Fruit fly (Drosophila melanogaster) whole organism, embryonic: ENCODE measurements around the gene CG17839.
A peak's percentile ranks its signal among the peaks of the same experiment; 100 is the strongest.

Source experiments
- Antp ChIP-seq: fragments of 200-800 bp; sonication (Bioruptor generic); optimal IDR thresholded peaks from 3 replicates; lab custom pipeline; 2016; ENCODE audit warnings: missing biosample characterization, missing genetic modification characterization
- CG10431 ChIP-seq: fragments of 200-800 bp; sonication (Bioruptor generic); optimal IDR thresholded peaks from 3 replicates; lab custom pipeline; 2018; ENCODE audit warnings: missing biosample characterization, mild to moderate bottlenecking, missing genetic modification characterization
- CG11696 ChIP-seq: fragments of 200-800 bp; sonication (Bioruptor generic); IDR thresholded peaks from 2 replicates; pipeline ENCODE4 v1.3.6; 2022; ENCODE audit warnings: missing biosample characterization, missing genetic modification characterization
- CG12236 ChIP-seq: fragments of 200-800 bp; sonication (Bioruptor generic); optimal IDR thresholded peaks from 2 replicates; lab custom pipeline; 2016; ENCODE audit warnings: missing biosample characterization, missing genetic modification characterization
- CG1233 ChIP-seq: fragments of 200-800 bp; sonication (Bioruptor generic); optimal IDR thresholded peaks from 4 replicates; lab custom pipeline; 2018; ENCODE audit warnings: missing biosample characterization, mild to moderate bottlenecking, missing genetic modification characterization
- CG12744 ChIP-seq: fragments of 200-800 bp; sonication (Bioruptor generic); optimal IDR thresholded peaks from 2 replicates; lab custom pipeline; 2016; ENCODE audit warnings: missing biosample characterization, missing genetic modification characterization
- CG13296 ChIP-seq: fragments of 200-800 bp; sonication (Bioruptor generic); optimal IDR thresholded peaks from 3 replicates; lab custom pipeline; 2018; ENCODE audit warnings: missing biosample characterization, mild to moderate bottlenecking, missing genetic modification characterization
- CG15073 ChIP-seq: fragments of 200-800 bp; sonication (Bioruptor generic); optimal IDR thresholded peaks from 2 replicates; lab custom pipeline; 2016; ENCODE audit warnings: missing biosample characterization, missing genetic modification characterization
- CG15696 ChIP-seq: fragments of 200-800 bp; sonication (Bioruptor generic); optimal IDR thresholded peaks from 2 replicates; lab custom pipeline; 2019; ENCODE audit warnings: missing biosample characterization, mild to moderate bottlenecking, missing genetic modification characterization, moderate library complexity
- CG2875 ChIP-seq: fragments of 200-800 bp; sonication (Bioruptor generic); optimal IDR thresholded peaks from 2 replicates; lab custom pipeline; 2017; ENCODE audit warnings: missing biosample characterization, mild to moderate bottlenecking, missing genetic modification characterization, missing genetic modification reagents
- CG3281 ChIP-seq: fragments of 200-800 bp; sonication (Bioruptor generic); optimal IDR thresholded peaks from 3 replicates; lab custom pipeline; 2017; ENCODE audit warnings: missing biosample characterization, mild to moderate bottlenecking, missing genetic modification characterization
- CG4282 ChIP-seq: fragments of 200-800 bp; sonication (Bioruptor generic); optimal IDR thresholded peaks from 2 replicates; lab custom pipeline; 2016; ENCODE audit warnings: missing biosample characterization, missing genetic modification characterization
- CG4328 ChIP-seq: fragments of 200-800 bp; sonication (Bioruptor generic); optimal IDR thresholded peaks from 3 replicates; lab custom pipeline; 2017; ENCODE audit warnings: missing biosample characterization, missing genetic modification reagents, missing genetic modification characterization
- CG43689 ChIP-seq: fragments of 200-800 bp; sonication (Bioruptor generic); IDR thresholded peaks from 2 replicates; pipeline ENCODE4 v1.3.6; 2022; ENCODE audit warnings: missing biosample characterization, missing genetic modification characterization
- CG4730 ChIP-seq: fragments of 200-800 bp; sonication (Bioruptor generic); IDR thresholded peaks from 2 replicates; pipeline ENCODE4 v1.3.6; 2022; ENCODE audit warnings: missing biosample characterization, missing genetic modification characterization
- CG5180 ChIP-seq: fragments of 200-800 bp; sonication (Bioruptor generic); optimal IDR thresholded peaks from 3 replicates; lab custom pipeline; 2017; ENCODE audit warnings: missing biosample characterization, missing genetic modification characterization, mild to moderate bottlenecking, moderate library complexity, missing genetic modification reagents
- CG6683 ChIP-seq: fragments of 200-800 bp; sonication (Bioruptor generic); optimal IDR thresholded peaks from 2 replicates; lab custom pipeline; 2017; ENCODE audit warnings: missing biosample characterization, mild to moderate bottlenecking, missing genetic modification characterization, missing genetic modification reagents
- CG6765 ChIP-seq: fragments of 200-800 bp; sonication (Bioruptor generic); optimal IDR thresholded peaks from 3 replicates; lab custom pipeline; 2017; ENCODE audit warnings: missing biosample characterization, mild to moderate bottlenecking, missing genetic modification characterization
- CG7357 ChIP-seq: fragments of 200-800 bp; sonication (Bioruptor generic); IDR thresholded peaks from 3 replicates; pipeline ENCODE4 v1.3.6; 2022; ENCODE audit warnings: missing biosample characterization, missing genetic modification characterization
- CG9797 ChIP-seq: fragments of 200-800 bp; sonication (Bioruptor generic); optimal IDR thresholded peaks from 3 replicates; lab custom pipeline; 2018; ENCODE audit warnings: missing biosample characterization, mild to moderate bottlenecking, missing genetic modification characterization
- CG9932 ChIP-seq: fragments of 200-800 bp; sonication (Bioruptor generic); IDR thresholded peaks from 2 replicates; pipeline ENCODE4 v1.3.6; 2022; ENCODE audit warnings: missing biosample characterization, missing genetic modification characterization
- Dek ChIP-seq: fragments of 200-800 bp; sonication (Bioruptor generic); optimal IDR thresholded peaks from 3 replicates; lab custom pipeline; 2019; ENCODE audit warnings: missing biosample characterization, mild to moderate bottlenecking, missing genetic modification characterization, moderate library complexity
- Dfd ChIP-seq, 2 experiments: fragments of >200 bp; optimal IDR thresholded peaks; 2 replicates each; lab custom pipeline; 2017; ENCODE audit warnings: missing biosample characterization in 2 of 2, missing genetic modification characterization in 2 of 2
- Fer2 ChIP-seq: fragments of 200-800 bp; sonication (Bioruptor generic); optimal IDR thresholded peaks from 2 replicates; lab custom pipeline; 2018; ENCODE audit warnings: missing biosample characterization, mild to moderate bottlenecking, missing genetic modification characterization, moderate library complexity
- HLHmδ ChIP-seq: fragments of 200-800 bp; sonication (Bioruptor generic); optimal IDR thresholded peaks from 2 replicates; lab custom pipeline; 2018; ENCODE audit warnings: missing biosample characterization, mild to moderate bottlenecking, missing genetic modification characterization, moderate library complexity
- MBD-R2 ChIP-seq: fragments of 200-800 bp; sonication (Bioruptor generic); IDR thresholded peaks from 2 replicates; pipeline ENCODE4 v1.3.6; 2022; ENCODE audit warnings: missing biosample characterization, missing genetic modification characterization
- Meics ChIP-seq: fragments of 200-800 bp; sonication (Bioruptor generic); optimal IDR thresholded peaks from 2 replicates; lab custom pipeline; 2017; ENCODE audit warnings: missing biosample characterization, mild to moderate bottlenecking, missing genetic modification characterization
- Mrtf ChIP-seq: fragments of 200-800 bp; sonication (Bioruptor generic); IDR thresholded peaks from 3 replicates; pipeline ENCODE4 v1.3.6; 2022; ENCODE audit warnings: missing biosample characterization, missing genetic modification characterization
- Myb ChIP-seq: fragments of 200-800 bp; sonication (Bioruptor generic); optimal IDR thresholded peaks from 2 replicates; lab custom pipeline; 2016; ENCODE audit warnings: missing biosample characterization, missing genetic modification characterization
- Oaz ChIP-seq: fragments of 200-800 bp; sonication (Bioruptor generic); IDR thresholded peaks from 2 replicates; pipeline ENCODE4 v1.3.6; 2022; ENCODE audit warnings: missing biosample characterization, missing genetic modification characterization
- Sox100B ChIP-seq: fragments of 200-800 bp; sonication (Bioruptor generic); optimal IDR thresholded peaks from 3 replicates; lab custom pipeline; 2018; ENCODE audit warnings: missing biosample characterization, mild to moderate bottlenecking, missing genetic modification characterization
- YL-1 ChIP-seq: fragments of 200-800 bp; sonication (Bioruptor generic); optimal IDR thresholded peaks from 3 replicates; lab custom pipeline; 2017; ENCODE audit warnings: missing biosample characterization, mild to moderate bottlenecking, missing genetic modification characterization
- ara ChIP-seq: fragments of 200-800 bp; sonication (Bioruptor generic); IDR thresholded peaks from 2 replicates; pipeline ENCODE4 v1.3.6; 2022; ENCODE audit warnings: missing biosample characterization, missing genetic modification characterization
- dmrt99B ChIP-seq: fragments of 200-800 bp; sonication (Bioruptor generic); optimal IDR thresholded peaks from 2 replicates; lab custom pipeline; 2018; ENCODE audit warnings: missing biosample characterization, mild to moderate bottlenecking, missing genetic modification characterization, moderate library complexity
- fd3F ChIP-seq: fragments of 200-800 bp; sonication (Bioruptor generic); optimal IDR thresholded peaks from 2 replicates; lab custom pipeline; 2018; ENCODE audit warnings: missing biosample characterization, mild to moderate bottlenecking, missing genetic modification characterization, moderate library complexity
- gfzf ChIP-seq: fragments of 200-800 bp; sonication (Bioruptor generic); optimal IDR thresholded peaks from 2 replicates; lab custom pipeline; 2016; ENCODE audit warnings: missing biosample characterization, mild to moderate bottlenecking, missing genetic modification characterization, moderate library complexity
- grn ChIP-seq: fragments of 200-800 bp; sonication (Bioruptor generic); optimal IDR thresholded peaks from 3 replicates; lab custom pipeline; 2017; ENCODE audit warnings: missing biosample characterization, missing genetic modification characterization
- gsb ChIP-seq: fragments of 200-800 bp; sonication (Bioruptor generic); IDR thresholded peaks from 2 replicates; pipeline ENCODE4 v1.3.6; 2022; ENCODE audit warnings: missing biosample characterization, missing genetic modification characterization
- hth ChIP-seq: fragments of >200 bp; optimal IDR thresholded peaks from 2 replicates; lab custom pipeline; 2017; ENCODE audit warnings: inconsistent platforms
- lmd ChIP-seq: fragments of 200-800 bp; sonication (Bioruptor generic); IDR thresholded peaks from 2 replicates; pipeline ENCODE4 v1.3.6; 2022; ENCODE audit warnings: missing biosample characterization, missing genetic modification characterization
- onecut ChIP-seq: fragments of 200-800 bp; sonication (Bioruptor generic); IDR thresholded peaks from 2 replicates; pipeline ENCODE4 v1.3.6; 2022; ENCODE audit warnings: missing biosample characterization, missing genetic modification characterization
- pita ChIP-seq: fragments of 200-800 bp; sonication (Bioruptor generic); optimal IDR thresholded peaks from 2 replicates; lab custom pipeline; 2017; ENCODE audit warnings: missing biosample characterization, mild to moderate bottlenecking, missing genetic modification characterization
- ranshi ChIP-seq: fragments of 200-800 bp; sonication (Bioruptor generic); IDR thresholded peaks from 2 replicates; pipeline ENCODE4 v1.3.6; 2022; ENCODE audit warnings: missing biosample characterization, missing genetic modification characterization
- scrt ChIP-seq: fragments of 200-800 bp; sonication (Bioruptor generic); optimal IDR thresholded peaks from 2 replicates; lab custom pipeline; 2018; ENCODE audit warnings: missing biosample characterization, mild to moderate bottlenecking, missing genetic modification characterization, moderate library complexity
- sim ChIP-seq: fragments of 200-800 bp; sonication (Bioruptor generic); IDR thresholded peaks from 2 replicates; pipeline ENCODE4 v1.3.6; 2022; ENCODE audit warnings: missing biosample characterization, missing genetic modification characterization
- ssp ChIP-seq: fragments of 200-800 bp; sonication (Bioruptor generic); IDR thresholded peaks from 2 replicates; pipeline ENCODE4 v1.3.6; 2022; ENCODE audit warnings: missing biosample characterization, missing genetic modification characterization
- sug ChIP-seq: fragments of 200-800 bp; optimal IDR thresholded peaks from 2 replicates; lab custom pipeline; 2019; ENCODE audit warnings: missing biosample characterization, mild to moderate bottlenecking, missing genetic modification characterization, moderate library complexity
- tio ChIP-seq: fragments of 200-800 bp; sonication (Bioruptor generic); optimal IDR thresholded peaks from 2 replicates; lab custom pipeline; 2017; ENCODE audit warnings: missing biosample characterization, missing genetic modification characterization, inconsistent platforms
- trem ChIP-seq: fragments of 200-800 bp; optimal IDR thresholded peaks from 3 replicates; lab custom pipeline; 2019; ENCODE audit warnings: missing biosample characterization, mild to moderate bottlenecking, missing genetic modification characterization, moderate library complexity
- usp ChIP-seq: fragments of >200 bp; optimal IDR thresholded peaks from 2 replicates; lab custom pipeline; 2017; ENCODE audit warnings: missing biosample characterization, missing genetic modification characterization

The CG17839 gene

dm6 chr3L:14756724-14757463 lies 48.0 kb upstream of the CG17839 start (continued):
- TF ChIP-seq Mrtf: peak; percentile 89
- TF ChIP-seq Oaz (GFP tag; lab: Robert Waterston, UW): peak; percentile 85
- peak; percentile 85 for TF ChIP-seq onecut (GFP tag; lab: Robert Waterston, UW)
- peak; percentile 50; the same call in 1 of the 2 replicates for TF ChIP-seq sim
- no peak for TF ChIP-seq gfzf (GFP tag; lab: Kevin White, UChicago)
- peak; percentile 63 for TF ChIP-seq CG6765 (GFP tag; lab: Kevin White, UChicago)
- TF ChIP-seq Dfd (GFP tag; optimal IDR thresholded peaks at IDR 0.05; lab: Kevin White, UChicago): no peak
- TF ChIP-seq CG4282: peak; percentile 88
- TF ChIP-seq trem (tag; lab: Kevin White, UChicago): peak; percentile 26
- peak; percentile 63 for TF ChIP-seq CG12236 (GFP tag; lab: Kevin White, UChicago)
- peak; percentile 73 for TF ChIP-seq CG4328 (GFP tag; lab: Kevin White, UChicago)
- TF ChIP-seq CG1233 (GFP tag; lab: Kevin White, UChicago): peak; percentile 80
- TF ChIP-seq CG7357 (GFP tag; lab: Robert Waterston, UW): peak; percentile 81
- TF ChIP-seq CG3281 (GFP tag; lab: Kevin White, UChicago): peak; percentile 92
- peak; percentile 81 for TF ChIP-seq CG4730 (GFP tag; lab: Robert Waterston, UW)
- TF ChIP-seq Meics (GFP tag; lab: Kevin White, UChicago): peak; percentile 94
- peak; percentile 87 for TF ChIP-seq CG12744
- peak; percentile 97 for TF ChIP-seq Antp (GFP tag; lab: Kevin White, UChicago)
- peak; percentile 88 for TF ChIP-seq scrt (GFP tag; lab: Kevin White, UChicago)
- peak; percentile 73 for TF ChIP-seq Fer2 (tag; lab: Kevin White, UChicago)
- peak; percentile 75 for TF ChIP-seq CG2875
- peak; percentile 85 for TF ChIP-seq CG43689 (GFP tag; lab: Robert Waterston, UW)
- peak; percentile 58 for TF ChIP-seq CG15696 (tag; lab: Kevin White, UChicago)
- TF ChIP-seq MBD-R2 (GFP tag; lab: Robert Waterston, UW): peak; percentile 76
- peak; percentile 24 for TF ChIP-seq YL-1 (GFP tag; lab: Kevin White, UChicago)
- no peak for TF ChIP-seq usp (GFP tag; lab: Kevin White, UChicago)
- peak; percentile 52 for TF ChIP-seq HLHmδ
- peak; percentile 67 for TF ChIP-seq CG6683 (GFP tag; lab: Kevin White, UChicago)
- peak; percentile 72 for TF ChIP-seq CG13296 (GFP tag; lab: Kevin White, UChicago)
- TF ChIP-seq dmrt99B (tag; lab: Kevin White, UChicago): peak; percentile 90
- peak; percentile 70 for TF ChIP-seq gsb
- TF ChIP-seq Dek (tag; lab: Kevin White, UChicago): peak; percentile 86
- no peak for TF ChIP-seq CG9797 (GFP tag; lab: Kevin White, UChicago)
- TF ChIP-seq tio (GFP tag; lab: Kevin White, UChicago): peak; percentile 76
- no peak for TF ChIP-seq pita (GFP tag; lab: Kevin White, UChicago)
- peak; percentile 74 for TF ChIP-seq Sox100B (GFP tag; lab: Kevin White, UChicago)
- TF ChIP-seq Myb (GFP tag; lab: Kevin White, UChicago): peak; percentile 85
- no peak for TF ChIP-seq CG15073 (GFP tag; lab: Kevin White, UChicago)
- TF ChIP-seq fd3F (GFP tag; lab: Kevin White, UChicago): peak; percentile 83
- TF ChIP-seq lmd (GFP tag; lab: Robert Waterston, UW): peak; percentile 93
- TF ChIP-seq CG10431 (GFP tag; lab: Kevin White, UChicago): no peak
- TF ChIP-seq ssp: peak; percentile 76
- no peak for TF ChIP-seq hth (lab: Kevin White, UChicago)
- peak; percentile 74 for TF ChIP-seq CG5180 (GFP tag; lab: Kevin White, UChicago)
- TF ChIP-seq CG9932: peak; percentile 95
- peak; percentile 72 for TF ChIP-seq sug (tag; lab: Kevin White, UChicago)
- TF ChIP-seq CG11696 (GFP tag; lab: Robert Waterston, UW): peak; percentile 74
- TF ChIP-seq ara (GFP tag; lab: Robert Waterston, UW): peak; percentile 92
- peak; percentile 88 for TF ChIP-seq ranshi
- no peak for TF ChIP-seq grn
